Worm (Caenorhabditis elegans) whole organism, L4 larva: ENCODE measurements around the gene his-48.

Experiments used
- aha-1 ChIP-seq: fragments of 150-350 bp; peaks from one replicate; lab custom pipeline; 2014; ENCODE audit warnings: missing biosample characterization, missing genetic modification characterization
- attf-4 ChIP-seq: sonication (generic microtip); optimal IDR thresholded peaks from 3 replicates; lab custom pipeline; 2017; ENCODE audit warnings: missing biosample characterization, missing genetic modification characterization
- ceh-28 ChIP-seq: fragments of 150-350 bp; optimal IDR thresholded peaks from 2 replicates; lab custom pipeline; 2014; ENCODE audit warnings: missing biosample characterization, missing genetic modification reagents, missing genetic modification characterization
- ceh-82 ChIP-seq: sonication (generic microtip); optimal IDR thresholded peaks from 2 replicates; lab custom pipeline; 2017; ENCODE audit warnings: missing biosample characterization, missing genetic modification characterization
- nhr-237 ChIP-seq: sonication (generic microtip); optimal IDR thresholded peaks from 2 replicates; lab custom pipeline; 2017; ENCODE audit warnings: missing biosample characterization, missing genetic modification characterization
- nhr-6 ChIP-seq: fragments of 150-350 bp; optimal IDR thresholded peaks from 2 replicates; lab custom pipeline; 2014; ENCODE audit warnings: missing biosample characterization, missing genetic modification characterization
- nhr-76 ChIP-seq: fragments of 150-350 bp; optimal IDR thresholded peaks from 2 replicates; lab custom pipeline; 2014; ENCODE audit warnings: missing biosample characterization, missing genetic modification characterization
- sdz-12 ChIP-seq: fragments of 200-800 bp; sonication (Bioruptor generic); optimal IDR thresholded peaks from 2 replicates; lab custom pipeline; 2018; ENCODE audit warnings: mild to moderate bottlenecking, missing genetic modification characterization, missing compliant biosample characterization
- set-16 ChIP-seq: fragments of 200-800 bp; sonication (Bioruptor generic); IDR thresholded peaks from 2 replicates; pipeline ENCODE4 v1.3.6; 2022; ENCODE audit warnings: missing genetic modification reagents, missing genetic modification characterization, missing compliant biosample characterization
- unc-62 ChIP-seq, 3 experiments: fragments of 150-350 bp in 1 of 3; sonication (generic microtip); optimal IDR thresholded peaks in 2 of 3; peaks in 1 of 3; 1 replicate in 1 of 3; 2 replicates in 2 of 3; lab custom pipeline; 2014 to 2017; ENCODE audit warnings: missing biosample characterization in 3 of 3, missing genetic modification characterization in 3 of 3, missing genetic modification reagents in 3 of 3, missing genotype in 1 of 3
- ztf-11 ChIP-seq: fragments of 150-350 bp; optimal IDR thresholded peaks from 2 replicates; lab custom pipeline; 2014; ENCODE audit warnings: missing biosample characterization, missing genetic modification characterization

DNA sequence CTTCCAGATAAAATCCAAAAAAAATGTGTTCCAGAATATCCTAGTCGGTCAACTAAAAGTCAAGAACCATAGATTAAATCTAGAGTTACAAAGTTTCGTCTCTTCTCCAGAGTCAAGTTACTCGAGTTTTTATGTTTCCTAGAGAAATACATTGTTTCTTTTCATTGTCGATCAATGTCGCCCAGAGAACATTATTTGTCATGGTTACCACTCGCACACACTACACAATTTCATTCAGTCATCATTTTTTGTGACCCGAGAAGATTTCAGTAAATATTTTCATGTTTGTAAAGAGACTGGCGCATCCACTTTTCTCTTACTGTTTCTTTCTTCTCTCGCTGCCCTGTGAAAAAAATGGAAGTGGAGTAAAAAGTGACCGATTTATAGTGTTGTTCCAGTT, 7.9 kb upstream of the his-48 start:
- TF ChIP-seq ceh-82 (tag; lab: Kevin White, UChicago) (no peak), attf-4 (no peak), set-16 (GFP tag; lab: Robert Waterston, UW) (no peak), unc-62 (GFP tag; optimal IDR thresholded peaks at IDR 0.05 in 1 of 2; lab: Kevin White, UChicago) (peak in 1 of 2 experiments; percentile 85), unc-62 (tag; optimal IDR thresholded peaks at IDR 0.05; lab: Kevin White, UChicago) (no peak), nhr-237 (tag; lab: Kevin White, UChicago) (no peak), nhr-76 (tag; lab: Kevin White, UChicago) (no peak), nhr-6 (tag; lab: Kevin White, UChicago) (no peak), ceh-28 (tag; lab: Kevin White, UChicago) (no peak), ztf-11 (tag; lab: Kevin White, UChicago) (no peak), sdz-12 (GFP tag; lab: Kevin White, UChicago) (no peak), aha-1 (tag; lab: Kevin White, UChicago) (no peak)
